Worm (Caenorhabditis elegans) whole organism, young adult: ENCODE data around the gene ZK899.2.

Source experiments
- B0019.2 ChIP-seq: fragments of 200-800 bp; sonication (Bioruptor generic); conservative IDR thresholded peaks from 2 replicates; pipeline ENCODE4 v1.3.6; 2022; ENCODE audit warnings: missing genetic modification reagents, missing genetic modification characterization, missing compliant biosample characterization
- B0261.1 ChIP-seq: sonication (generic microtip); optimal IDR thresholded peaks from 2 replicates; lab custom pipeline; 2016; ENCODE audit warnings: mild to moderate bottlenecking, missing genetic modification characterization, moderate library complexity, missing compliant biosample characterization
- C17E4.6 ChIP-seq: fragments of 200-800 bp; sonication (Bioruptor generic); IDR thresholded peaks from 2 replicates; pipeline ENCODE4 v1.3.6; 2022; ENCODE audit warnings: missing genetic modification reagents, missing genetic modification characterization, missing compliant biosample characterization
- F22D6.2 ChIP-seq: sonication (generic microtip); optimal IDR thresholded peaks from 2 replicates; lab custom pipeline; 2016; ENCODE audit warnings: mild to moderate bottlenecking, missing genetic modification characterization, missing compliant biosample characterization
- F49E8.2 ChIP-seq: sonication (generic microtip); optimal IDR thresholded peaks from 3 replicates; lab custom pipeline; 2017; ENCODE audit warnings: missing genetic modification characterization, mild to moderate bottlenecking, missing compliant biosample characterization, antibody characterized with exemption, moderate library complexity; ENCODE audit not compliant: insufficient read depth
- F55B11.4 ChIP-seq: sonication (generic microtip); optimal IDR thresholded peaks from 2 replicates; lab custom pipeline; 2016; ENCODE audit warnings: missing compliant biosample characterization, missing genetic modification characterization, borderline replicate concordance; ENCODE audit not compliant: insufficient read depth
- F57A8.1 ChIP-seq: fragments of 200-800 bp; sonication (Bioruptor generic); optimal IDR thresholded peaks from 2 replicates; lab custom pipeline; 2018; ENCODE audit warnings: mild to moderate bottlenecking, missing genetic modification characterization, moderate library complexity, missing compliant biosample characterization
- Y53F4B.3 ChIP-seq: fragments of 200-800 bp; sonication (Bioruptor generic); IDR thresholded peaks from 2 replicates; pipeline ENCODE4 v1.3.6; 2022; ENCODE audit warnings: missing genetic modification reagents, missing genetic modification characterization, missing compliant biosample characterization
- Y67H2A.10 ChIP-seq: fragments of 200-800 bp; sonication (Bioruptor generic); conservative IDR thresholded peaks from 2 replicates; pipeline ENCODE4 v1.3.6; 2022; ENCODE audit warnings: missing genetic modification reagents, missing genetic modification characterization, missing compliant biosample characterization
- Y79H2A.3 ChIP-seq: fragments of 200-800 bp; sonication (Bioruptor generic); conservative IDR thresholded peaks from 2 replicates; pipeline ENCODE4 v1.3.6; 2022; ENCODE audit warnings: missing genetic modification reagents, missing genetic modification characterization, missing compliant biosample characterization
- ama-1 ChIP-seq, 3 experiments: fragments of 150-350 bp in 1 of 3; sonication (generic microtip) in 2 of 3; optimal IDR thresholded peaks; 2 replicates each; lab custom pipeline; 2014 to 2018; ENCODE audit warnings: missing biosample characterization in 2 of 3, missing genetic modification characterization in 2 of 3, missing genetic modification reagents in 2 of 3
- atf-7 ChIP-seq: sonication (generic microtip); optimal IDR thresholded peaks from 2 replicates; lab custom pipeline; 2017; ENCODE audit warnings: mild to moderate bottlenecking, missing genetic modification characterization, missing compliant biosample characterization
- attf-5 ChIP-seq: fragments of 200-800 bp; sonication (Bioruptor generic); optimal IDR thresholded peaks from 2 replicates; lab custom pipeline; 2018; ENCODE audit warnings: mild to moderate bottlenecking, missing genetic modification characterization, missing compliant biosample characterization
- bed-2 ChIP-seq: fragments of 200-800 bp; sonication (Bioruptor generic); IDR thresholded peaks from 2 replicates; pipeline ENCODE4 v1.3.6; 2022; ENCODE audit warnings: missing genetic modification reagents, missing genetic modification characterization, missing compliant biosample characterization
- ceh-100 ChIP-seq: fragments of 200-800 bp; sonication (Bioruptor generic); IDR thresholded peaks from 2 replicates; pipeline ENCODE4 v1.3.6; 2022; ENCODE audit warnings: missing genetic modification reagents, missing genetic modification characterization, missing compliant biosample characterization
- ceh-58 ChIP-seq: fragments of 200-800 bp; sonication (Bioruptor generic); IDR thresholded peaks from 2 replicates; pipeline ENCODE4 v1.3.6; 2022; ENCODE audit warnings: missing genetic modification characterization, missing compliant biosample characterization
- dox-1 ChIP-seq: fragments of 200-800 bp; sonication (Bioruptor generic); IDR thresholded peaks from 2 replicates; pipeline ENCODE4 v1.3.6; 2022; ENCODE audit warnings: missing genetic modification reagents, missing genetic modification characterization, missing compliant biosample characterization
- dpl-1 ChIP-seq: fragments of 150-350 bp; optimal IDR thresholded peaks from 2 replicates; lab custom pipeline; 2014; ENCODE audit warnings: missing biosample characterization, missing genetic modification reagents, missing genetic modification characterization
- efl-1 ChIP-seq: fragments of 150-350 bp; optimal IDR thresholded peaks from 2 replicates; lab custom pipeline; 2014; ENCODE audit warnings: missing biosample characterization, missing genetic modification reagents, missing genetic modification characterization
- egl-44 ChIP-seq: fragments of 200-800 bp; sonication (Bioruptor generic); IDR thresholded peaks from 2 replicates; pipeline ENCODE4 v1.3.6; 2022; ENCODE audit warnings: missing genetic modification reagents, missing genetic modification characterization, missing compliant biosample characterization
- ekl-4 ChIP-seq: fragments of 200-800 bp; sonication (Bioruptor generic); IDR thresholded peaks from 2 replicates; pipeline ENCODE4 v1.3.6; 2022; ENCODE audit warnings: missing genetic modification reagents, missing genetic modification characterization, missing compliant biosample characterization
- ets-4 ChIP-seq: fragments of 200-800 bp; sonication (Bioruptor generic); optimal IDR thresholded peaks from 2 replicates; lab custom pipeline; 2018; ENCODE audit warnings: mild to moderate bottlenecking, missing genetic modification characterization, missing compliant biosample characterization
- hlh-26 ChIP-seq: fragments of 200-800 bp; sonication (Bioruptor generic); conservative IDR thresholded peaks from 2 replicates; pipeline ENCODE4 v1.3.6; 2022; ENCODE audit warnings: missing genetic modification reagents, missing genetic modification characterization, missing compliant biosample characterization
- hmg-1.2 ChIP-seq: fragments of 200-800 bp; sonication (Bioruptor generic); IDR thresholded peaks from 2 replicates; pipeline ENCODE4 v1.3.6; 2022; ENCODE audit warnings: missing genetic modification reagents, missing genetic modification characterization, missing compliant biosample characterization
- hsf-1 ChIP-seq: fragments of 200-800 bp; sonication (Bioruptor generic); IDR thresholded peaks from 2 replicates; pipeline ENCODE4 v1.3.6; 2022; ENCODE audit warnings: missing genetic modification reagents, missing genetic modification characterization, missing compliant biosample characterization
- let-607 ChIP-seq, 2 experiments: fragments of 200-800 bp in 1 of 2; sonication (Bioruptor generic) in 1 of 2; sonication (generic microtip) in 1 of 2; optimal IDR thresholded peaks; 2 replicates each; lab custom pipeline; 2016 to 2018; ENCODE audit warnings: mild to moderate bottlenecking in 2 of 2, missing compliant biosample characterization in 2 of 2, missing genetic modification characterization in 2 of 2, moderate library complexity in 2 of 2, missing genotype in 1 of 2
- lin-40 ChIP-seq: sonication (generic microtip); optimal IDR thresholded peaks from 2 replicates; lab custom pipeline; 2016; ENCODE audit warnings: missing genetic modification characterization, mild to moderate bottlenecking, missing compliant biosample characterization, missing genotype, missing genetic modification reagents
- lin-54 ChIP-seq: fragments of 200-800 bp; sonication (Bioruptor generic); optimal IDR thresholded peaks from 2 replicates; lab custom pipeline; 2018; ENCODE audit warnings: mild to moderate bottlenecking, missing genetic modification characterization, missing compliant biosample characterization
- madf-10 ChIP-seq: sonication (generic microtip); optimal IDR thresholded peaks from 2 replicates; lab custom pipeline; 2016; ENCODE audit warnings: mild to moderate bottlenecking, missing genetic modification characterization, missing compliant biosample characterization
- mes-4 ChIP-seq: sonication (generic microtip); optimal IDR thresholded peaks from 2 replicates; lab custom pipeline; 2016; ENCODE audit warnings: missing genotype, missing genetic modification characterization, missing compliant biosample characterization
- mxl-1 ChIP-seq: sonication (generic microtip); optimal IDR thresholded peaks from 2 replicates; lab custom pipeline; 2016; ENCODE audit warnings: missing genetic modification characterization, missing compliant biosample characterization
- nfya-1 ChIP-seq: sonication (generic microtip); optimal IDR thresholded peaks from 2 replicates; lab custom pipeline; 2017; ENCODE audit warnings: antibody characterized with exemption, missing compliant biosample characterization, missing genetic modification characterization, borderline replicate concordance; ENCODE audit not compliant: insufficient read depth
- nhr-27 ChIP-seq: fragments of 200-800 bp; sonication (Bioruptor generic); optimal IDR thresholded peaks from 2 replicates; lab custom pipeline; 2018; ENCODE audit warnings: mild to moderate bottlenecking, missing genetic modification characterization, moderate library complexity, missing compliant biosample characterization
- nhr-80 ChIP-seq: sonication (generic microtip); optimal IDR thresholded peaks from 2 replicates; lab custom pipeline; 2016; ENCODE audit warnings: missing genetic modification characterization, missing compliant biosample characterization
- nhr-90 ChIP-seq: sonication (generic microtip); optimal IDR thresholded peaks from 2 replicates; lab custom pipeline; 2016; ENCODE audit warnings: missing genotype, mild to moderate bottlenecking, missing genetic modification characterization, missing compliant biosample characterization
- rcor-1 ChIP-seq: fragments of 200-800 bp; sonication (Bioruptor generic); IDR thresholded peaks from 2 replicates; pipeline ENCODE4 v1.3.6; 2022; ENCODE audit warnings: missing genetic modification reagents, missing genetic modification characterization, missing compliant biosample characterization
- snpc-1.1 ChIP-seq: sonication (generic microtip); optimal IDR thresholded peaks from 2 replicates; lab custom pipeline; 2017; ENCODE audit warnings: missing genetic modification characterization, mild to moderate bottlenecking, missing compliant biosample characterization, antibody characterized with exemption, moderate library complexity, missing genotype, missing genetic modification reagents; ENCODE audit not compliant: insufficient read depth
- snpc-4 ChIP-seq, 5 experiments: fragments of 150-350 bp in 1 of 5; sonication (generic microtip) in 4 of 5; optimal IDR thresholded peaks; 2 replicates each; lab custom pipeline; 2014 to 2018; ENCODE audit warnings: missing genetic modification characterization in 5 of 5, missing biosample characterization in 3 of 5, antibody characterized with exemption in 2 of 5, mild to moderate bottlenecking in 2 of 5, missing compliant biosample characterization in 2 of 5, missing genotype in 2 of 5, moderate library complexity in 2 of 5, missing genetic modification reagents in 1 of 5
- somi-1 ChIP-seq: fragments of 200-800 bp; sonication (Bioruptor generic); optimal IDR thresholded peaks from 2 replicates; lab custom pipeline; 2018; ENCODE audit warnings: mild to moderate bottlenecking, missing genetic modification characterization, missing compliant biosample characterization
- tlf-1 ChIP-seq: fragments of 200-800 bp; sonication (Bioruptor generic); optimal IDR thresholded peaks from 2 replicates; lab custom pipeline; 2018; ENCODE audit warnings: mild to moderate bottlenecking, missing genetic modification characterization, missing compliant biosample characterization
- unc-62 ChIP-seq: fragments of 150-350 bp; optimal IDR thresholded peaks from 2 replicates; lab custom pipeline; 2014; ENCODE audit warnings: missing biosample characterization, missing genetic modification reagents, missing genetic modification characterization
- ztf-26 ChIP-seq: sonication (generic microtip); optimal IDR thresholded peaks from 2 replicates; lab custom pipeline; 2017; ENCODE audit warnings: missing genetic modification characterization, missing compliant biosample characterization

Gene ZK899.2

ce11 chrX:9449330-9449729 is 2.5 kb downstream of the ZK899.2 start, which contains the start of gene ZK899.7 (continued):
- TF ChIP-seq F22D6.2 (tag; lab: Kevin White, UChicago) (no peak), ekl-4 (GFP tag; lab: Robert Waterston, UW) (no peak), snpc-1.1 (no peak)
- TF ChIP-seq, all 124 proteins: peak for 0

ce11 chrX:9446177-9446694 is 5.6 kb downstream of the ZK899.2 start, which contains the start of gene ZK899.1:
Gene ZK899.1, plus strand, starts transcription at chrX:9446644.
- no peak for TF ChIP-seq Y53F4B.3 (GFP tag; lab: Robert Waterston, UW)
- no peak for TF ChIP-seq F22D6.2 (tag; lab: Kevin White, UChicago)
- TF ChIP-seq let-607 (tag; optimal IDR thresholded peaks at IDR 0.05; lab: Kevin White, UChicago), result peak; percentile 48 to 49
- no peak for TF ChIP-seq Y79H2A.3 (GFP tag; lab: Robert Waterston, UW)
- peak; percentile 32 for TF ChIP-seq atf-7 (tag; lab: Kevin White, UChicago)
- TF ChIP-seq hmg-1.2, result no peak
- no peak for TF ChIP-seq F55B11.4
- peak; percentile 29 for TF ChIP-seq attf-5 (GFP tag; lab: Kevin White, UChicago)
- no peak for TF ChIP-seq ets-4 (GFP tag; lab: Kevin White, UChicago)
- no peak for TF ChIP-seq ceh-58 (GFP tag; lab: Robert Waterston, UW)
- TF ChIP-seq hsf-1 (GFP tag; lab: Robert Waterston, UW), result no peak
- no peak for TF ChIP-seq dpl-1 (GFP tag; lab: Kevin White, UChicago)
- TF ChIP-seq somi-1 (GFP tag; lab: Kevin White, UChicago), result peak; percentile 4
- TF ChIP-seq bed-2 (GFP tag; lab: Robert Waterston, UW), result no peak
- no peak for TF ChIP-seq lin-54 (GFP tag; lab: Kevin White, UChicago)
- peak; percentile 44 for TF ChIP-seq lin-40 (tag; lab: Kevin White, UChicago)
- no peak for TF ChIP-seq efl-1 (GFP tag; lab: Kevin White, UChicago)
- peak; percentile 93 for TF ChIP-seq nhr-80 (tag; lab: Kevin White, UChicago)
- no peak for TF ChIP-seq unc-62 (GFP tag; lab: Kevin White, UChicago)
- TF ChIP-seq rcor-1, result no peak
- peak; percentile 11 for TF ChIP-seq nhr-90
- TF ChIP-seq tlf-1 (GFP tag; lab: Kevin White, UChicago), result no peak
- no peak for TF ChIP-seq mxl-1 (tag; lab: Kevin White, UChicago)
- TF ChIP-seq ztf-26 (tag; lab: Kevin White, UChicago), result peak; percentile 9

- TF ChIP-seq B0019.2 (GFP tag; lab: Robert Waterston, UW), result no peak
- TF ChIP-seq ceh-100, result no peak
- TF ChIP-seq nhr-27 (tag; lab: Kevin White, UChicago), result no peak
- TF ChIP-seq nfya-1 (tag; lab: Kevin White, UChicago), result no peak
- TF ChIP-seq ztf-26 (tag; lab: Kevin White, UChicago), result no peak
- no peak for TF ChIP-seq tlf-1 (GFP tag; lab: Kevin White, UChicago)
- TF ChIP-seq F49E8.2, result no peak
- no peak for TF ChIP-seq egl-44 (GFP tag; lab: Robert Waterston, UW)
- no peak for TF ChIP-seq B0261.1 (tag; lab: Kevin White, UChicago)
- TF ChIP-seq hlh-26, result no peak
Measured at ce11 chrX:9443871-9444270, 7.9 kb downstream of the ZK899.2 start.

- TF ChIP-seq C17E4.6, result no peak
- TF ChIP-seq let-607 (tag; optimal IDR thresholded peaks at IDR 0.05; lab: Kevin White, UChicago), result peak in 1 of 2 experiments; percentile 64
- no peak for TF ChIP-seq Y67H2A.10 (GFP tag; lab: Robert Waterston, UW)
- TF ChIP-seq F57A8.1 (GFP tag; lab: Kevin White, UChicago), result no peak
- TF ChIP-seq ama-1 (optimal IDR thresholded peaks at IDR 0.05; lab: Kevin White, UChicago), result no peak
- no peak for TF ChIP-seq ama-1 (GFP tag; optimal IDR thresholded peaks at IDR 0.05; lab: Kevin White, UChicago)
- peak; percentile 64 for TF ChIP-seq nhr-80 (tag; lab: Kevin White, UChicago)
- no peak for TF ChIP-seq mes-4 (tag; lab: Kevin White, UChicago)
- no peak for TF ChIP-seq madf-10 (tag; lab: Kevin White, UChicago)
- TF ChIP-seq atf-7 (tag; lab: Kevin White, UChicago), result peak; percentile 80
- no peak for TF ChIP-seq B0261.1 (tag; lab: Kevin White, UChicago)
- peak; percentile 12 for TF ChIP-seq efl-1 (GFP tag; lab: Kevin White, UChicago)
- TF ChIP-seq snpc-4 (GFP tag; optimal IDR thresholded peaks at IDR 0.05; lab: Kevin White, UChicago), result no peak
- TF ChIP-seq snpc-4 (tag; optimal IDR thresholded peaks at IDR 0.05; lab: Kevin White, UChicago), result peak in 1 of 4 experiments; percentile 67
- TF ChIP-seq dox-1 (GFP tag; lab: Robert Waterston, UW), result no peak
Measured at ce11 chrX:9441512-9441911, 10.3 kb downstream of the ZK899.2 start, which contains the start of gene memb-1. Gene memb-1, minus strand, starts transcription at chrX:9441571.
